Worm (Caenorhabditis elegans) whole organism, young adult: ENCODE data around the gene tif-1A.

Experiments used
- C06A6.2 ChIP-seq: fragments of 200-800 bp; sonication (Bioruptor generic); conservative IDR thresholded peaks from 2 replicates; pipeline ENCODE4 v1.3.6; 2022; ENCODE audit warnings: missing genetic modification characterization, missing compliant biosample characterization
- F37B4.10 ChIP-seq: fragments of 200-800 bp; sonication (Bioruptor generic); IDR thresholded peaks from 2 replicates; pipeline ENCODE4 v1.3.6; 2022; ENCODE audit warnings: missing genetic modification characterization, missing compliant biosample characterization
- F39B2.1 ChIP-seq: fragments of 200-800 bp; sonication (Bioruptor generic); IDR thresholded peaks from 2 replicates; pipeline ENCODE4 v1.3.6; 2022; ENCODE audit warnings: missing genetic modification reagents, missing genetic modification characterization, missing compliant biosample characterization
- F49E8.2 ChIP-seq: sonication (generic microtip); optimal IDR thresholded peaks from 3 replicates; lab custom pipeline; 2017; ENCODE audit warnings: missing genetic modification characterization, mild to moderate bottlenecking, missing compliant biosample characterization, antibody characterized with exemption, moderate library complexity; ENCODE audit not compliant: insufficient read depth
- F57C9.4 ChIP-seq: sonication (generic microtip); optimal IDR thresholded peaks from 2 replicates; lab custom pipeline; 2017; ENCODE audit warnings: mild to moderate bottlenecking, missing genetic modification characterization, missing compliant biosample characterization
- K11D2.4 ChIP-seq: fragments of 200-800 bp; sonication (Bioruptor generic); IDR thresholded peaks from 2 replicates; pipeline ENCODE4 v1.3.6; 2022; ENCODE audit warnings: missing genetic modification reagents, missing genetic modification characterization, missing compliant biosample characterization
- K12H6.12 ChIP-seq: fragments of 200-800 bp; sonication (Bioruptor generic); optimal IDR thresholded peaks from 2 replicates; lab custom pipeline; 2018; ENCODE audit warnings: mild to moderate bottlenecking, missing genetic modification characterization, missing compliant biosample characterization
- T07F8.4 ChIP-seq: sonication (generic microtip); optimal IDR thresholded peaks from 2 replicates; lab custom pipeline; 2016; ENCODE audit warnings: mild to moderate bottlenecking, missing genetic modification characterization, moderate library complexity, missing compliant biosample characterization
- Y53F4B.3 ChIP-seq: fragments of 200-800 bp; sonication (Bioruptor generic); IDR thresholded peaks from 2 replicates; pipeline ENCODE4 v1.3.6; 2022; ENCODE audit warnings: missing genetic modification reagents, missing genetic modification characterization, missing compliant biosample characterization
- Y79H2A.3 ChIP-seq: fragments of 200-800 bp; sonication (Bioruptor generic); conservative IDR thresholded peaks from 2 replicates; pipeline ENCODE4 v1.3.6; 2022; ENCODE audit warnings: missing genetic modification reagents, missing genetic modification characterization, missing compliant biosample characterization
- akir-1 ChIP-seq: fragments of 200-800 bp; sonication (Bioruptor generic); optimal IDR thresholded peaks from 2 replicates; lab custom pipeline; 2018; ENCODE audit warnings: mild to moderate bottlenecking, missing genetic modification characterization, moderate library complexity, missing compliant biosample characterization
- aptf-2 ChIP-seq: fragments of 200-800 bp; sonication (Bioruptor generic); conservative IDR thresholded peaks from 2 replicates; pipeline ENCODE4 v1.3.6; 2022; ENCODE audit warnings: missing genetic modification reagents, missing genetic modification characterization, missing compliant biosample characterization
- atf-7 ChIP-seq: sonication (generic microtip); optimal IDR thresholded peaks from 2 replicates; lab custom pipeline; 2017; ENCODE audit warnings: mild to moderate bottlenecking, missing genetic modification characterization, missing compliant biosample characterization
- attf-6 ChIP-seq: fragments of 200-800 bp; sonication (Bioruptor generic); IDR thresholded peaks from 2 replicates; pipeline ENCODE4 v1.3.6; 2022; ENCODE audit warnings: missing genetic modification reagents, missing genetic modification characterization, missing compliant biosample characterization
- bed-2 ChIP-seq: fragments of 200-800 bp; sonication (Bioruptor generic); IDR thresholded peaks from 2 replicates; pipeline ENCODE4 v1.3.6; 2022; ENCODE audit warnings: missing genetic modification reagents, missing genetic modification characterization, missing compliant biosample characterization
- cebp-1 ChIP-seq, 2 experiments: fragments of 200-800 bp in 1 of 2; sonication (Bioruptor generic) in 1 of 2; sonication (generic microtip) in 1 of 2; IDR thresholded peaks in 1 of 2; optimal IDR thresholded peaks in 1 of 2; 2 replicates each; pipeline versions ENCODE4 v1.3.6 to Lab custom; 2017 to 2022; ENCODE audit warnings: missing compliant biosample characterization in 2 of 2, missing genetic modification characterization in 2 of 2, mild to moderate bottlenecking in 1 of 2, missing genetic modification reagents in 1 of 2, moderate library complexity in 1 of 2
- chd-7 ChIP-seq: sonication (generic microtip); optimal IDR thresholded peaks from 2 replicates; lab custom pipeline; 2016; ENCODE audit warnings: mild to moderate bottlenecking, missing genetic modification characterization, moderate library complexity, missing compliant biosample characterization
- dpl-1 ChIP-seq: fragments of 150-350 bp; optimal IDR thresholded peaks from 2 replicates; lab custom pipeline; 2014; ENCODE audit warnings: missing biosample characterization, missing genetic modification reagents, missing genetic modification characterization
- efl-1 ChIP-seq: fragments of 150-350 bp; optimal IDR thresholded peaks from 2 replicates; lab custom pipeline; 2014; ENCODE audit warnings: missing biosample characterization, missing genetic modification reagents, missing genetic modification characterization
- egrh-3 ChIP-seq: fragments of 200-800 bp; sonication (Bioruptor generic); IDR thresholded peaks from 2 replicates; pipeline ENCODE4 v1.3.6; 2022; ENCODE audit warnings: missing genetic modification reagents, missing genetic modification characterization, missing compliant biosample characterization
- ekl-4 ChIP-seq: fragments of 200-800 bp; sonication (Bioruptor generic); IDR thresholded peaks from 2 replicates; pipeline ENCODE4 v1.3.6; 2022; ENCODE audit warnings: missing genetic modification reagents, missing genetic modification characterization, missing compliant biosample characterization
- fkh-3 ChIP-seq: sonication (generic microtip); optimal IDR thresholded peaks from 2 replicates; lab custom pipeline; 2016; ENCODE audit warnings: mild to moderate bottlenecking, missing genetic modification characterization, missing compliant biosample characterization
- hlh-12 ChIP-seq: sonication (generic microtip); optimal IDR thresholded peaks from 2 replicates; lab custom pipeline; 2016; ENCODE audit warnings: missing genetic modification characterization, missing compliant biosample characterization
- hlh-26 ChIP-seq: fragments of 200-800 bp; sonication (Bioruptor generic); conservative IDR thresholded peaks from 2 replicates; pipeline ENCODE4 v1.3.6; 2022; ENCODE audit warnings: missing genetic modification reagents, missing genetic modification characterization, missing compliant biosample characterization
- hmg-1.2 ChIP-seq: fragments of 200-800 bp; sonication (Bioruptor generic); IDR thresholded peaks from 2 replicates; pipeline ENCODE4 v1.3.6; 2022; ENCODE audit warnings: missing genetic modification reagents, missing genetic modification characterization, missing compliant biosample characterization
- hrde-1 ChIP-seq: sonication (generic microtip); optimal IDR thresholded peaks from 2 replicates; lab custom pipeline; 2016; ENCODE audit warnings: missing genetic modification characterization, mild to moderate bottlenecking, missing compliant biosample characterization, moderate library complexity, missing genotype, missing genetic modification reagents, borderline replicate concordance
- lag-1 ChIP-seq: fragments of 200-800 bp; sonication (Bioruptor generic); IDR thresholded peaks from 2 replicates; pipeline ENCODE4 v1.3.6; 2022; ENCODE audit warnings: missing genetic modification reagents, missing genetic modification characterization, missing compliant biosample characterization
- lin-26 ChIP-seq: fragments of 200-800 bp; sonication (Bioruptor generic); IDR thresholded peaks from 2 replicates; pipeline ENCODE4 v1.3.6; 2022; ENCODE audit warnings: missing genetic modification reagents, missing genetic modification characterization, missing compliant biosample characterization
- lin-35 ChIP-seq, 3 experiments: fragments of 150-350 bp in 2 of 3; sonication (generic microtip) in 1 of 3; optimal IDR thresholded peaks; 2 replicates each; lab custom pipeline; 2014 to 2018; ENCODE audit warnings: missing biosample characterization in 3 of 3, missing genetic modification characterization in 3 of 3, missing genetic modification reagents in 3 of 3
- lin-40 ChIP-seq: sonication (generic microtip); optimal IDR thresholded peaks from 2 replicates; lab custom pipeline; 2016; ENCODE audit warnings: missing genetic modification characterization, mild to moderate bottlenecking, missing compliant biosample characterization, missing genotype, missing genetic modification reagents
- lin-54 ChIP-seq: fragments of 200-800 bp; sonication (Bioruptor generic); optimal IDR thresholded peaks from 2 replicates; lab custom pipeline; 2018; ENCODE audit warnings: mild to moderate bottlenecking, missing genetic modification characterization, missing compliant biosample characterization
- lsl-1 ChIP-seq: fragments of 200-800 bp; sonication (Bioruptor generic); optimal IDR thresholded peaks from 2 replicates; lab custom pipeline; 2018; ENCODE audit warnings: mild to moderate bottlenecking, missing genetic modification characterization, moderate library complexity, missing compliant biosample characterization
- madf-3 ChIP-seq: fragments of 200-800 bp; sonication (Bioruptor generic); IDR thresholded peaks from 2 replicates; pipeline ENCODE4 v1.3.6; 2022; ENCODE audit warnings: missing genetic modification reagents, missing genetic modification characterization, missing compliant biosample characterization
- nfya-1 ChIP-seq: sonication (generic microtip); optimal IDR thresholded peaks from 2 replicates; lab custom pipeline; 2017; ENCODE audit warnings: antibody characterized with exemption, missing compliant biosample characterization, missing genetic modification characterization, borderline replicate concordance; ENCODE audit not compliant: insufficient read depth
- nfyb-1 ChIP-seq: fragments of 200-800 bp; sonication (Bioruptor generic); IDR thresholded peaks from 2 replicates; pipeline ENCODE4 v1.3.6; 2022; ENCODE audit warnings: missing genetic modification reagents, missing genetic modification characterization, missing compliant biosample characterization
- nhr-90 ChIP-seq: sonication (generic microtip); optimal IDR thresholded peaks from 2 replicates; lab custom pipeline; 2016; ENCODE audit warnings: missing genotype, mild to moderate bottlenecking, missing genetic modification characterization, missing compliant biosample characterization
- pha-4 ChIP-seq: fragments of 150-350 bp; sonication (generic microtip); optimal IDR thresholded peaks from 2 replicates; lab custom pipeline; 2014; ENCODE audit warnings: missing biosample characterization, missing genetic modification reagents, missing genetic modification characterization
- rcor-1 ChIP-seq: fragments of 200-800 bp; sonication (Bioruptor generic); IDR thresholded peaks from 2 replicates; pipeline ENCODE4 v1.3.6; 2022; ENCODE audit warnings: missing genetic modification reagents, missing genetic modification characterization, missing compliant biosample characterization
- repo-1 ChIP-seq: sonication (generic microtip); optimal IDR thresholded peaks from 2 replicates; lab custom pipeline; 2017; ENCODE audit warnings: mild to moderate bottlenecking, missing genetic modification characterization, missing compliant biosample characterization
- sdz-38 ChIP-seq: sonication (generic microtip); optimal IDR thresholded peaks from 2 replicates; lab custom pipeline; 2016; ENCODE audit warnings: missing genotype, missing genetic modification characterization, missing compliant biosample characterization
- somi-1 ChIP-seq: fragments of 200-800 bp; sonication (Bioruptor generic); optimal IDR thresholded peaks from 2 replicates; lab custom pipeline; 2018; ENCODE audit warnings: mild to moderate bottlenecking, missing genetic modification characterization, missing compliant biosample characterization
- sptf-2 ChIP-seq: fragments of 200-800 bp; sonication (Bioruptor generic); optimal IDR thresholded peaks from 2 replicates; lab custom pipeline; 2018; ENCODE audit warnings: mild to moderate bottlenecking, missing genetic modification characterization, missing compliant biosample characterization
- tbp1 ChIP-seq: fragments of 200-800 bp; sonication (Bioruptor generic); optimal IDR thresholded peaks from 2 replicates; lab custom pipeline; 2018; ENCODE audit warnings: mild to moderate bottlenecking, missing genetic modification characterization, missing compliant biosample characterization
- unc-130 ChIP-seq: sonication (generic microtip); optimal IDR thresholded peaks from 2 replicates; lab custom pipeline; 2016; ENCODE audit warnings: missing genetic modification reagents, missing genetic modification characterization, missing compliant biosample characterization
- ztf-18 ChIP-seq: sonication (generic microtip); optimal IDR thresholded peaks from 2 replicates; lab custom pipeline; 2016; ENCODE audit warnings: missing genotype, mild to moderate bottlenecking, missing genetic modification characterization, missing compliant biosample characterization
- ztf-26 ChIP-seq: sonication (generic microtip); optimal IDR thresholded peaks from 2 replicates; lab custom pipeline; 2017; ENCODE audit warnings: missing genetic modification characterization, missing compliant biosample characterization
- ztf-6 ChIP-seq: fragments of 200-800 bp; sonication (Bioruptor generic); IDR thresholded peaks from 2 replicates; pipeline ENCODE4 v1.3.6; 2022; ENCODE audit warnings: missing genetic modification reagents, missing genetic modification characterization, missing compliant biosample characterization

tif-1A gene

ce11 chrIII:3979980-3980631 lies 23.8 kb downstream of the tif-1A start (continued):
- TF ChIP-seq akir-1 (GFP tag; lab: Kevin White, UChicago): no peak
- TF ChIP-seq ztf-18 (tag; lab: Kevin White, UChicago): peak; percentile 3
- TF ChIP-seq madf-3 (GFP tag; lab: Robert Waterston, UW): no peak
- peak; percentile 71; the same call in 1 of the 2 replicates for TF ChIP-seq K11D2.4 (GFP tag; lab: Robert Waterston, UW)
- no peak for TF ChIP-seq egrh-3
- no peak for TF ChIP-seq rcor-1
- TF ChIP-seq ztf-26 (tag; lab: Kevin White, UChicago): peak; percentile 58
- peak; percentile 5 for TF ChIP-seq efl-1 (GFP tag; lab: Kevin White, UChicago)
- peak; percentile 40 for TF ChIP-seq chd-7
- peak; percentile 63; the same call in 1 of the 2 replicates for TF ChIP-seq nfyb-1 (GFP tag; lab: Robert Waterston, UW)
- no peak for TF ChIP-seq sdz-38 (tag; lab: Kevin White, UChicago)
- TF ChIP-seq lin-26 (GFP tag; lab: Robert Waterston, UW): 0 out of 2 replicates have a peak, but pooled peaks have one; percentile 19
- TF ChIP-seq F39B2.1 (GFP tag; lab: Robert Waterston, UW): no peak
- no peak for TF ChIP-seq F37B4.10 (GFP tag; lab: Robert Waterston, UW)
- peak; percentile 69 for TF ChIP-seq lin-40 (tag; lab: Kevin White, UChicago)
- peak; percentile 57 for TF ChIP-seq repo-1 (tag; lab: Kevin White, UChicago)
- no peak for TF ChIP-seq nfya-1 (tag; lab: Kevin White, UChicago)
- no peak for TF ChIP-seq hlh-12 (tag; lab: Kevin White, UChicago)
- 0 out of 2 replicates have a peak, but pooled peaks have one; percentile 47 for TF ChIP-seq C06A6.2 (GFP tag; lab: Robert Waterston, UW)
- TF ChIP-seq lin-35 (GFP tag; optimal IDR thresholded peaks at IDR 0.05; lab: Kevin White, UChicago): peak in 1 of 3 experiments; percentile 48
- no peak for TF ChIP-seq pha-4 (tag; lab: Kevin White, UChicago)
- peak; percentile 69 for TF ChIP-seq K12H6.12
- TF ChIP-seq lsl-1 (GFP tag; lab: Kevin White, UChicago): no peak
- TF ChIP-seq ekl-4 (GFP tag; lab: Robert Waterston, UW): no peak
- peak; percentile 3 for TF ChIP-seq somi-1 (GFP tag; lab: Kevin White, UChicago)
- no peak for TF ChIP-seq dpl-1 (GFP tag; lab: Kevin White, UChicago)
- TF ChIP-seq lin-54 (GFP tag; lab: Kevin White, UChicago): peak; percentile 37
- no peak for TF ChIP-seq bed-2 (GFP tag; lab: Robert Waterston, UW)
- TF ChIP-seq hlh-26 (GFP tag; lab: Robert Waterston, UW): no peak
- no peak for TF ChIP-seq fkh-3 (tag; lab: Kevin White, UChicago)
- TF ChIP-seq aptf-2: no peak
- TF ChIP-seq Y79H2A.3: no peak
- TF ChIP-seq ztf-6 (GFP tag; lab: Robert Waterston, UW): no peak
- TF ChIP-seq atf-7 (tag; lab: Kevin White, UChicago): peak; percentile 37
- TF ChIP-seq hmg-1.2: peak; percentile 83; the same call in 1 of the 2 replicates
- no peak for TF ChIP-seq Y53F4B.3 (GFP tag; lab: Robert Waterston, UW)
- no peak for TF ChIP-seq F57C9.4 (tag; lab: Kevin White, UChicago)
- peak; percentile 27 for TF ChIP-seq tbp1 (GFP tag; lab: Kevin White, UChicago)
- no peak for TF ChIP-seq unc-130 (GFP tag; lab: Kevin White, UChicago)
- no peak for TF ChIP-seq attf-6 (GFP tag; lab: Robert Waterston, UW)
- no peak for TF ChIP-seq sptf-2
- no peak for TF ChIP-seq lag-1 (GFP tag; lab: Robert Waterston, UW)
- no peak for TF ChIP-seq nhr-90
- no peak for TF ChIP-seq T07F8.4 (tag; lab: Kevin White, UChicago)
- peak; percentile 25; the same call in 1 of the 2 replicates for TF ChIP-seq cebp-1 (GFP tag; IDR thresholded peaks at IDR 0.05; lab: Robert Waterston, UW)
- TF ChIP-seq cebp-1 (tag; optimal IDR thresholded peaks at IDR 0.05; lab: Kevin White, UChicago): peak; percentile 67
- TF ChIP-seq F49E8.2 (tag; lab: Kevin White, UChicago): no peak
- TF ChIP-seq hrde-1 (tag; lab: Kevin White, UChicago): no peak
